Worm (Caenorhabditis elegans) whole organism, L1 larva: ENCODE data around the gene tmem-120.

ENCODE experiments used
- lin-14 ChIP-seq: fragments of 200-800 bp; sonication (Bioruptor generic); optimal IDR thresholded peaks from 2 replicates; lab custom pipeline; 2018; ENCODE audit warnings: mild to moderate bottlenecking, missing genetic modification characterization, moderate library complexity, missing compliant biosample characterization
- mab-9 ChIP-seq: fragments of 200-800 bp; sonication (Bioruptor generic); IDR thresholded peaks from 2 replicates; pipeline ENCODE4 v1.3.6; 2022; ENCODE audit warnings: missing genetic modification reagents, missing genetic modification characterization, missing compliant biosample characterization
- nhr-77 ChIP-seq: fragments of 150-350 bp; optimal IDR thresholded peaks from 2 replicates; lab custom pipeline; 2014; ENCODE audit warnings: missing biosample characterization, missing genetic modification characterization
- unc-62 ChIP-seq: fragments of 150-350 bp; optimal IDR thresholded peaks from 2 replicates; lab custom pipeline; 2014; ENCODE audit warnings: missing biosample characterization, missing genetic modification reagents, missing genetic modification characterization
- unc-98 ChIP-seq: fragments of 200-800 bp; sonication (Bioruptor generic); IDR thresholded peaks from 2 replicates; pipeline ENCODE4 v1.3.6; 2022; ENCODE audit warnings: missing genetic modification characterization, missing compliant biosample characterization
- ztf-11 ChIP-seq, 2 experiments: sonication (generic microtip); optimal IDR thresholded peaks; 2 replicates each; lab custom pipeline; 2016 to 2017; ENCODE audit warnings: missing genetic modification characterization in 2 of 2, missing biosample characterization in 1 of 2, missing compliant biosample characterization in 1 of 2

- TF ChIP-seq unc-62 (no peak), nhr-77 (tag; lab: Kevin White, UChicago) (no peak), unc-98 (GFP tag; lab: Robert Waterston, UW) (no peak), ztf-11 (tag; optimal IDR thresholded peaks at IDR 0.05; lab: Kevin White, UChicago) (no peak), mab-9 (GFP tag; lab: Robert Waterston, UW) (no peak), lin-14 (GFP tag; lab: Kevin White, UChicago) (no peak)
Observed at ce11 chrIII:1495863-1496445, 21.8 kb downstream of the tmem-120 start, which contains the start of the genes ave-1 and M01G5.1.
